Worm (Caenorhabditis elegans) whole organism, L2 larva: ENCODE data around the gene col-36.

Experiments
- C34F6.9 ChIP-seq: fragments of 150-350 bp; optimal IDR thresholded peaks from 2 replicates; lab custom pipeline; 2014; ENCODE audit warnings: missing biosample characterization, missing genetic modification characterization
- F13H6.1 ChIP-seq: sonication (generic microtip); optimal IDR thresholded peaks from 2 replicates; lab custom pipeline; 2016; ENCODE audit warnings: missing genetic modification characterization, missing compliant biosample characterization
- R02D3.7 ChIP-seq: fragments of 150-350 bp; optimal IDR thresholded peaks from 2 replicates; lab custom pipeline; 2014; ENCODE audit warnings: missing biosample characterization, missing genetic modification characterization
- Y55F3AM.14 ChIP-seq: fragments of 200-800 bp; sonication (Bioruptor generic); optimal IDR thresholded peaks from 2 replicates; lab custom pipeline; 2018; ENCODE audit warnings: mild to moderate bottlenecking, missing genetic modification characterization, missing compliant biosample characterization
- ZK546.5 ChIP-seq: sonication (generic microtip); optimal IDR thresholded peaks from 2 replicates; lab custom pipeline; 2017; ENCODE audit warnings: missing biosample characterization, missing genetic modification characterization
- alr-1 ChIP-seq: fragments of 150-350 bp; optimal IDR thresholded peaks from 2 replicates; lab custom pipeline; 2014; ENCODE audit warnings: missing biosample characterization, missing genetic modification characterization
- aly-2 ChIP-seq: fragments of 150-350 bp; optimal IDR thresholded peaks from 2 replicates; lab custom pipeline; 2014; ENCODE audit warnings: missing biosample characterization, missing genetic modification characterization
- ama-1 ChIP-seq: fragments of 150-350 bp; optimal IDR thresholded peaks from 2 replicates; lab custom pipeline; 2018; ENCODE audit warnings: inconsistent platforms
- blmp-1 ChIP-seq: sonication (generic microtip); optimal IDR thresholded peaks from 2 replicates; lab custom pipeline; 2017; ENCODE audit warnings: missing genetic modification characterization, mild to moderate bottlenecking, missing compliant biosample characterization, antibody characterized with exemption, moderate library complexity; ENCODE audit not compliant: insufficient read depth
- ceh-16 ChIP-seq: fragments of 150-350 bp; optimal IDR thresholded peaks from 2 replicates; lab custom pipeline; 2014; ENCODE audit warnings: missing biosample characterization, missing genetic modification characterization
- ceh-82 ChIP-seq: fragments of 150-350 bp; optimal IDR thresholded peaks from 2 replicates; lab custom pipeline; 2014; ENCODE audit warnings: missing biosample characterization, missing genetic modification characterization
- crh-2 ChIP-seq: sonication (generic microtip); optimal IDR thresholded peaks from 2 replicates; lab custom pipeline; 2017; ENCODE audit warnings: missing biosample characterization, missing genetic modification characterization
- dmd-4 ChIP-seq: sonication (generic microtip); optimal IDR thresholded peaks from 2 replicates; lab custom pipeline; 2017; ENCODE audit warnings: missing biosample characterization, missing genetic modification characterization
- egl-27 ChIP-seq: sonication (generic microtip); optimal IDR thresholded peaks from 3 replicates; lab custom pipeline; 2017; ENCODE audit warnings: missing biosample characterization, missing genetic modification reagents, missing genetic modification characterization
- elt-1 ChIP-seq: fragments of 150-350 bp; optimal IDR thresholded peaks from 2 replicates; lab custom pipeline; 2014; ENCODE audit warnings: missing biosample characterization, missing genetic modification characterization
- elt-3 ChIP-seq: sonication (generic microtip); optimal IDR thresholded peaks from 2 replicates; lab custom pipeline; 2017; ENCODE audit warnings: missing biosample characterization, missing genetic modification characterization
- fos-1 ChIP-seq: fragments of 150-350 bp; optimal IDR thresholded peaks from 2 replicates; lab custom pipeline; 2014; ENCODE audit warnings: missing biosample characterization, missing genetic modification characterization
- gmeb-1 ChIP-seq: fragments of 150-350 bp; optimal IDR thresholded peaks from 2 replicates; lab custom pipeline; 2014; ENCODE audit warnings: missing biosample characterization, missing genetic modification characterization
- lin-11 ChIP-seq: fragments of 150-350 bp; sonication (generic microtip); optimal IDR thresholded peaks from 2 replicates; lab custom pipeline; 2014; ENCODE audit warnings: missing biosample characterization, missing genetic modification characterization, inconsistent platforms, mixed read lengths
- lin-13 ChIP-seq: fragments of 150-350 bp; optimal IDR thresholded peaks from 2 replicates; lab custom pipeline; 2014; ENCODE audit warnings: missing biosample characterization, missing genetic modification reagents, missing genetic modification characterization
- lin-39 ChIP-seq: fragments of 150-350 bp; optimal IDR thresholded peaks from 2 replicates; lab custom pipeline; 2014; ENCODE audit warnings: missing biosample characterization, missing genetic modification reagents, missing genetic modification characterization
- lsy-2 ChIP-seq, 2 experiments: fragments of 150-350 bp in 1 of 2; sonication (generic microtip) in 1 of 2; optimal IDR thresholded peaks; 2 replicates each; lab custom pipeline; 2014 to 2017; ENCODE audit warnings: missing biosample characterization in 2 of 2, missing genetic modification characterization in 2 of 2
- mab-5 ChIP-seq: fragments of 150-350 bp; optimal IDR thresholded peaks from 2 replicates; lab custom pipeline; 2014; ENCODE audit warnings: missing biosample characterization, missing genetic modification characterization
- mbf-1 ChIP-seq: sonication (generic microtip); optimal IDR thresholded peaks from 2 replicates; lab custom pipeline; 2017; ENCODE audit warnings: missing biosample characterization, missing genetic modification characterization
- mdl-1 ChIP-seq, 2 experiments: fragments of 150-350 bp in 1 of 2; sonication (generic microtip) in 1 of 2; optimal IDR thresholded peaks; 2 replicates each; lab custom pipeline; 2017; ENCODE audit warnings: missing biosample characterization in 2 of 2, missing genetic modification characterization in 2 of 2
- nhr-10 ChIP-seq: sonication (generic microtip); optimal IDR thresholded peaks from 2 replicates; lab custom pipeline; 2017; ENCODE audit warnings: missing biosample characterization, missing genetic modification characterization
- nhr-11 ChIP-seq: fragments of 150-350 bp; optimal IDR thresholded peaks from 2 replicates; lab custom pipeline; 2014; ENCODE audit warnings: missing biosample characterization, missing genetic modification characterization
- nhr-12 ChIP-seq: fragments of 150-350 bp; optimal IDR thresholded peaks from 2 replicates; lab custom pipeline; 2014; ENCODE audit warnings: missing biosample characterization, missing genetic modification characterization
- nhr-129 ChIP-seq: fragments of 150-350 bp; optimal IDR thresholded peaks from 2 replicates; lab custom pipeline; 2014; ENCODE audit warnings: missing biosample characterization, missing genetic modification characterization
- nhr-21 ChIP-seq: fragments of 150-350 bp; optimal IDR thresholded peaks from 2 replicates; lab custom pipeline; 2014; ENCODE audit warnings: missing biosample characterization, missing genetic modification characterization
- nhr-23 ChIP-seq: fragments of 150-350 bp; optimal IDR thresholded peaks from 2 replicates; lab custom pipeline; 2014; ENCODE audit warnings: missing biosample characterization, missing genetic modification reagents, missing genetic modification characterization
- nhr-237 ChIP-seq: fragments of 150-350 bp; optimal IDR thresholded peaks from 2 replicates; lab custom pipeline; 2014; ENCODE audit warnings: missing biosample characterization, missing genetic modification characterization
- nhr-25 ChIP-seq: fragments of 150-350 bp; sonication (generic microtip); optimal IDR thresholded peaks from 3 replicates; lab custom pipeline; 2014; ENCODE audit warnings: missing biosample characterization, missing genetic modification characterization
- nhr-6 ChIP-seq: fragments of 150-350 bp; optimal IDR thresholded peaks from 2 replicates; lab custom pipeline; 2014; ENCODE audit warnings: missing biosample characterization, missing genetic modification characterization
- nhr-77 ChIP-seq: fragments of 150-350 bp; optimal IDR thresholded peaks from 2 replicates; lab custom pipeline; 2014; ENCODE audit warnings: missing biosample characterization, missing genetic modification characterization
- peb-1 ChIP-seq: fragments of 150-350 bp; optimal IDR thresholded peaks from 2 replicates; lab custom pipeline; 2014; ENCODE audit warnings: missing biosample characterization, missing genetic modification characterization
- sem-4 ChIP-seq: fragments of 150-350 bp; optimal IDR thresholded peaks from 2 replicates; lab custom pipeline; 2014; ENCODE audit warnings: missing biosample characterization, missing genetic modification reagents, missing genetic modification characterization
- skn-1 ChIP-seq: sonication (generic microtip); optimal IDR thresholded peaks from 2 replicates; lab custom pipeline; 2017; ENCODE audit warnings: missing biosample characterization, missing genetic modification characterization
- sma-3 ChIP-seq: sonication (generic microtip); optimal IDR thresholded peaks from 2 replicates; lab custom pipeline; 2016; ENCODE audit warnings: missing genetic modification reagents, missing genetic modification characterization, missing compliant biosample characterization
- sma-9 ChIP-seq, 2 experiments: fragments of 150-350 bp in 1 of 2; sonication (generic microtip) in 1 of 2; optimal IDR thresholded peaks; 2 replicates each; lab custom pipeline; 2014 to 2016; ENCODE audit warnings: missing genetic modification characterization in 2 of 2, mild to moderate bottlenecking in 1 of 2, missing biosample characterization in 1 of 2, missing compliant biosample characterization in 1 of 2, missing genetic modification reagents in 1 of 2, moderate library complexity in 1 of 2
- snpc-4 ChIP-seq: fragments of 150-350 bp; optimal IDR thresholded peaks from 2 replicates; lab custom pipeline; 2014; ENCODE audit warnings: missing biosample characterization, missing genetic modification characterization
- unc-39 ChIP-seq: fragments of 150-350 bp; optimal IDR thresholded peaks from 2 replicates; lab custom pipeline; 2014; ENCODE audit warnings: missing biosample characterization, missing genetic modification characterization
- unc-55 ChIP-seq: fragments of 150-350 bp; sonication (generic microtip); optimal IDR thresholded peaks from 3 replicates; lab custom pipeline; 2014; ENCODE audit warnings: missing biosample characterization, missing genetic modification reagents, missing genetic modification characterization
- unc-62 ChIP-seq: fragments of 150-350 bp; optimal IDR thresholded peaks from 2 replicates; lab custom pipeline; 2014; ENCODE audit warnings: missing biosample characterization, missing genetic modification reagents, missing genetic modification characterization
- zag-1 ChIP-seq: fragments of 150-350 bp; optimal IDR thresholded peaks from 2 replicates; lab custom pipeline; 2014; ENCODE audit warnings: missing biosample characterization, missing genetic modification characterization
- ztf-1 ChIP-seq: fragments of 200-800 bp; sonication (Bioruptor generic); conservative IDR thresholded peaks from 2 replicates; pipeline ENCODE4 v1.3.6; 2022; ENCODE audit warnings: missing genetic modification characterization, missing compliant biosample characterization
- ztf-11 ChIP-seq: sonication (generic microtip); optimal IDR thresholded peaks from 2 replicates; lab custom pipeline; 2017; ENCODE audit warnings: missing biosample characterization, missing genetic modification characterization
- ztf-4 ChIP-seq: fragments of 150-350 bp; optimal IDR thresholded peaks from 2 replicates; lab custom pipeline; 2014; ENCODE audit warnings: missing biosample characterization, missing genetic modification characterization

The col-36 gene

DNA sequence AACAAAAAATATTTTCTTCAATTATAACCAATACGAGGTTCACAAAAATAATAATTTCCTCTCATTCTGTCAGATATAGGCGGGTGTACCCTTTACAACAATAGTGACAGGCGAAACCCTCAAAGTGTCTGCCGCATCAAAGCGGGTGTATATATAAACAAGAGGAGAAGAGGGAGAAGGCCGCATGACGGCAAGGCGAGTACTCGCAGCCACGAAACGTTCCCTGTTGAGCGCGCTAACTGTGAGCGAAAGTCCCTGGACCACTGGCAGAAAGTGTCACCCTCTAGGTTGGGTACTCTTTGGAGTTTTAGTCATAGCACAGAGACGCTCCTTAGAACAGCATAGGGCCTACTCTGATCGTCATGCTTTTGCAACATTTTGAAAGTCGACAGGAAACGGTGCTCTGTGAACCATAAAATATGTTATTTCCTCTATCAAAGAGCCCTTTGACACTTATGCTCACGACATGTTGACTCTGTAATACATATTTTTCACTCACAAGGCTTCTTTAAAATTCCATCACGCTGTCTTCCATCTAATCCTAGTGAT lies 31.5 kb upstream of the col-36 start, which contains the start of gene pcrg-1:
Gene pcrg-1 (plus strand): TSS at position 499 of the 549 bp plus-strand sequence.
- no peak for TF ChIP-seq nhr-237 (tag; lab: Kevin White, UChicago)
- TF ChIP-seq mdl-1 (tag; optimal IDR thresholded peaks at IDR 0.05; lab: Kevin White, UChicago): peak in 1 of 2 experiments; percentile 8
- no peak for TF ChIP-seq nhr-6 (tag; lab: Kevin White, UChicago)
- TF ChIP-seq lin-13 (GFP tag; lab: Kevin White, UChicago): peak; percentile 67
- TF ChIP-seq ceh-16: no peak
- TF ChIP-seq elt-1: no peak
- no peak for TF ChIP-seq peb-1 (tag; lab: Kevin White, UChicago)
- peak; percentile 60 for TF ChIP-seq egl-27 (tag; lab: Kevin White, UChicago)
- TF ChIP-seq snpc-4 (tag; lab: Kevin White, UChicago): peak; percentile 99
- TF ChIP-seq ztf-1 (GFP tag; lab: Robert Waterston, UW): no peak
- TF ChIP-seq C34F6.9 (tag; lab: Kevin White, UChicago): peak; percentile 64
- TF ChIP-seq unc-55 (GFP tag; lab: Kevin White, UChicago): peak; percentile 61
- TF ChIP-seq alr-1 (tag; lab: Kevin White, UChicago): no peak
- no peak for TF ChIP-seq R02D3.7 (tag; lab: Kevin White, UChicago)
- TF ChIP-seq lin-11 (tag; lab: Kevin White, UChicago): peak; percentile 55
- TF ChIP-seq gmeb-1 (tag; lab: Kevin White, UChicago): peak; percentile 72
- peak; percentile 74 for TF ChIP-seq F13H6.1 (tag; lab: Kevin White, UChicago)
- TF ChIP-seq mbf-1 (tag; lab: Kevin White, UChicago): no peak
- TF ChIP-seq nhr-25 (tag; lab: Kevin White, UChicago): no peak
- peak; percentile 44 for TF ChIP-seq crh-2
- no peak for TF ChIP-seq ztf-11
- peak; percentile 9 for TF ChIP-seq blmp-1
- peak; percentile 86 for TF ChIP-seq sma-3 (GFP tag; lab: Kevin White, UChicago)
- peak; percentile 75 for TF ChIP-seq ztf-4 (tag; lab: Kevin White, UChicago)
- no peak for TF ChIP-seq unc-62
- no peak for TF ChIP-seq aly-2
- TF ChIP-seq ZK546.5 (tag; lab: Kevin White, UChicago): no peak
- TF ChIP-seq unc-39 (tag; lab: Kevin White, UChicago): no peak
- no peak for TF ChIP-seq nhr-12
- peak; percentile 94 for TF ChIP-seq sma-9 (GFP tag; optimal IDR thresholded peaks at IDR 0.05; lab: Kevin White, UChicago)
- no peak for TF ChIP-seq sma-9 (tag; optimal IDR thresholded peaks at IDR 0.05; lab: Kevin White, UChicago)
- TF ChIP-seq ama-1 (lab: Kevin White, UChicago): no peak
- TF ChIP-seq nhr-11 (tag; lab: Kevin White, UChicago): no peak
- no peak for TF ChIP-seq zag-1 (tag; lab: Kevin White, UChicago)
- no peak for TF ChIP-seq ceh-82 (tag; lab: Kevin White, UChicago)
- TF ChIP-seq lsy-2 (tag; optimal IDR thresholded peaks at IDR 0.05; lab: Kevin White, UChicago): peak; percentile 55 to 79
- no peak for TF ChIP-seq lin-39 (tag; lab: Kevin White, UChicago)
- peak; percentile 76 for TF ChIP-seq nhr-129 (tag; lab: Kevin White, UChicago)
- TF ChIP-seq dmd-4: no peak
- peak; percentile 9 for TF ChIP-seq mab-5 (tag; lab: Kevin White, UChicago)
- TF ChIP-seq nhr-10: no peak
- TF ChIP-seq Y55F3AM.14 (GFP tag; lab: Kevin White, UChicago): peak; percentile 87
- peak; percentile 15 for TF ChIP-seq fos-1 (tag; lab: Kevin White, UChicago)
- TF ChIP-seq nhr-21 (tag; lab: Kevin White, UChicago): peak; percentile 78
- no peak for TF ChIP-seq nhr-23 (tag; lab: Kevin White, UChicago)
- TF ChIP-seq nhr-77: peak; percentile 8
- no peak for TF ChIP-seq sem-4 (tag; lab: Kevin White, UChicago)
- no peak for TF ChIP-seq skn-1 (tag; lab: Kevin White, UChicago)
- TF ChIP-seq elt-3: no peak
- TF ChIP-seq, all 48 proteins: peak for 21
